Worm (Caenorhabditis elegans): ENCODE results near the gene znf-474.

DNA sequence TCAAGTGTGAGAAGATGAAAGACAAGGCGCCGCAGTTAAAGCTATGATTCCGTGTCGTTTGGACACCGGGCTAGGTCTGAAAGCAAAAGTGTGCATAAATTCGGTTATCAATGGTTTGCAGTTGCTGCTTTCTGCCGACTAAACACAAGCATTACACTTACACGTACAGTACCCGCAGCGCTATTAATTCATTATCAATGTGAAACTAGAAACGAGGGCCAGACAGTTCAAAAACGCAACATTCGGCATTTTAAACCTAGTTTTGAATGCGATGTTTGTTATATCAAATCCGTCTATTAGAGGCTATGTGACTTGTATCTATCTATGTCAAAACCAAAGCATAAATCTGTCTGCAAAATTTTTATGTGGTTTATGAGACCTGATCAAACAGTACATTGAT, 24.3 kb downstream of the znf-474 start:
- no peak for TF ChIP-seq him-1 (tag; optimal IDR thresholded peaks at IDR 0.05)
- TF ChIP-seq W03F9.2 (tag; optimal IDR thresholded peaks at IDR 0.05) = no peak

Measured in whole organism, L4/young adult.